Worm (Caenorhabditis elegans): ENCODE measurements around the gene B0403.3.
A peak's percentile ranks its signal among the peaks of the same experiment; 100 is the strongest.

ce11 chrX:7068400-7068799, 5.3 kb upstream of the B0403.3 start, which contains the start of gene pdi-6:
- TF ChIP-seq fos-1 (tag; optimal IDR thresholded peaks at IDR 0.05) (no peak), ztf-11 (tag; optimal IDR thresholded peaks at IDR 0.05) (no peak), nhr-237 (tag; optimal IDR thresholded peaks at IDR 0.05) (no peak), lin-13 (GFP tag; optimal IDR thresholded peaks at IDR 0.05) (peak; percentile 94), aly-2 (tag; optimal IDR thresholded peaks at IDR 0.05) (no peak), daf-8 (GFP tag; IDR thresholded peaks at IDR 0.05) (no peak), F37D6.2 (tag; optimal IDR thresholded peaks at IDR 0.05) (peak; percentile 66), unc-62 (GFP tag; optimal IDR thresholded peaks at IDR 0.05 in 1 of 2) (no peak), unc-62 (tag; optimal IDR thresholded peaks at IDR 0.05) (no peak), snpc-4 (tag; optimal IDR thresholded peaks at IDR 0.05) (no peak)

All from whole organism, L4 larva.